Fruit fly (Drosophila melanogaster) whole organism, prepupa: ENCODE results near the gene RPA1.

Source experiments
- CG11294 ChIP-seq: fragments of 200-800 bp; sonication (Bioruptor generic); IDR thresholded peaks from 2 replicates; pipeline ENCODE4 v1.3.6; 2022; ENCODE audit warnings: missing biosample characterization, missing genetic modification characterization
- CG1621 ChIP-seq: fragments of 200-800 bp; sonication (Bioruptor generic); optimal IDR thresholded peaks from 3 replicates; lab custom pipeline; 2018; ENCODE audit warnings: missing biosample characterization, mild to moderate bottlenecking, missing genetic modification characterization
- CG6854 ChIP-seq: fragments of 200-800 bp; sonication (Bioruptor generic); optimal IDR thresholded peaks from 2 replicates; lab custom pipeline; 2017; ENCODE audit warnings: missing biosample characterization, mild to moderate bottlenecking, missing genetic modification characterization
- CG8119 ChIP-seq: fragments of 200-800 bp; sonication (Bioruptor generic); IDR thresholded peaks from 3 replicates; pipeline ENCODE4 v1.3.6; 2022; ENCODE audit warnings: missing biosample characterization, missing genetic modification characterization
- Eip78C ChIP-seq: fragments of 200-800 bp; sonication (Bioruptor generic); peaks from one replicate; lab custom pipeline; 2016; ENCODE audit warnings: missing biosample characterization, missing genetic modification characterization
- Eip93F ChIP-seq: fragments of 200-800 bp; sonication (Bioruptor generic); optimal IDR thresholded peaks from 2 replicates; lab custom pipeline; 2016; ENCODE audit warnings: missing biosample characterization, mild to moderate bottlenecking, missing genetic modification characterization
- Ets21C ChIP-seq: fragments of 200-800 bp; sonication (Bioruptor generic); optimal IDR thresholded peaks from 3 replicates; lab custom pipeline; 2016; ENCODE audit warnings: missing biosample characterization, missing genetic modification characterization
- Hr39 ChIP-seq: fragments of 200-800 bp; sonication (Bioruptor generic); optimal IDR thresholded peaks from 2 replicates; lab custom pipeline; 2016; ENCODE audit warnings: missing biosample characterization, missing genetic modification characterization
- Sox102F ChIP-seq: fragments of 200-800 bp; sonication (Bioruptor generic); optimal IDR thresholded peaks from 2 replicates; lab custom pipeline; 2016; ENCODE audit warnings: missing biosample characterization, mild to moderate bottlenecking, missing genetic modification characterization
- Sox14 ChIP-seq: fragments of 200-800 bp; sonication (Bioruptor generic); optimal IDR thresholded peaks from 3 replicates; lab custom pipeline; 2016; ENCODE audit warnings: missing biosample characterization, missing genetic modification characterization
- fkh ChIP-seq: fragments of 200-800 bp; sonication (Bioruptor generic); optimal IDR thresholded peaks from 3 replicates; lab custom pipeline; 2017; ENCODE audit warnings: missing biosample characterization, mild to moderate bottlenecking, missing genetic modification characterization, moderate library complexity
- pdm3 ChIP-seq: fragments of 200-800 bp; sonication (Bioruptor generic); optimal IDR thresholded peaks from 3 replicates; lab custom pipeline; 2016; ENCODE audit warnings: missing biosample characterization, missing genetic modification characterization

- TF ChIP-seq Sox14 (no peak), Eip78C (GFP tag; lab: Kevin White, UChicago) (peak; percentile 37), Ets21C (no peak), pdm3 (GFP tag; lab: Kevin White, UChicago) (no peak), Sox102F (GFP tag; lab: Kevin White, UChicago) (no peak), Eip93F (GFP tag; lab: Kevin White, UChicago) (no peak), fkh (no peak), Hr39 (GFP tag; lab: Kevin White, UChicago) (no peak), CG8119 (GFP tag; lab: Robert Waterston, UW) (no peak), CG6854 (GFP tag; lab: Kevin White, UChicago) (no peak), CG11294 (no peak), CG1621 (tag; lab: Kevin White, UChicago) (no peak)
Measured at dm6 chr3R:8251532-8251931, 12.7 kb downstream of the RPA1 start.
